Fruit fly (Drosophila melanogaster) whole organism, prepupa: ENCODE measurements around the gene CG12506.
A peak's percentile ranks its signal among the peaks of the same experiment; 100 is the strongest.

Experiments
- CG11294 ChIP-seq: fragments of 200-800 bp; sonication (Bioruptor generic); IDR thresholded peaks from 2 replicates; pipeline ENCODE4 v1.3.6; 2022; ENCODE audit warnings: missing biosample characterization, missing genetic modification characterization
- CG11762 ChIP-seq: fragments of 200-800 bp; sonication (Bioruptor generic); optimal IDR thresholded peaks from 3 replicates; lab custom pipeline; 2016; ENCODE audit warnings: missing biosample characterization, missing genetic modification characterization; ENCODE audit not compliant: insufficient read depth
- CG11902 ChIP-seq: fragments of 200-800 bp; sonication (Bioruptor generic); optimal IDR thresholded peaks from 3 replicates; lab custom pipeline; 2016; ENCODE audit warnings: missing biosample characterization, missing genetic modification characterization
- CG15336 ChIP-seq: fragments of 200-800 bp; sonication (Bioruptor generic); IDR thresholded peaks from 2 replicates; pipeline ENCODE4 v1.3.6; 2022; ENCODE audit warnings: missing biosample characterization, missing genetic modification characterization
- CG31627 ChIP-seq: fragments of 200-800 bp; sonication (Bioruptor generic); optimal IDR thresholded peaks from 3 replicates; lab custom pipeline; 2016; ENCODE audit warnings: missing biosample characterization, missing genetic modification characterization
- CG32006 ChIP-seq: fragments of 200-800 bp; sonication (Bioruptor generic); optimal IDR thresholded peaks from 3 replicates; lab custom pipeline; 2017; ENCODE audit warnings: missing biosample characterization, mild to moderate bottlenecking, missing genetic modification characterization
- CG34406 ChIP-seq: fragments of 200-800 bp; sonication (Bioruptor generic); optimal IDR thresholded peaks from 3 replicates; lab custom pipeline; 2016; ENCODE audit warnings: missing biosample characterization, missing genetic modification characterization
- CG3919 ChIP-seq: fragments of 200-800 bp; sonication (Bioruptor generic); optimal IDR thresholded peaks from 3 replicates; lab custom pipeline; 2016; ENCODE audit warnings: missing biosample characterization, missing genetic modification characterization
- CG6163 ChIP-seq: fragments of 200-800 bp; sonication (Bioruptor generic); IDR thresholded peaks from 3 replicates; pipeline ENCODE4 v1.3.6; 2022; ENCODE audit warnings: missing biosample characterization, missing genetic modification characterization
- CG6276 ChIP-seq: fragments of 200-800 bp; sonication (Bioruptor generic); optimal IDR thresholded peaks from 2 replicates; lab custom pipeline; 2017; ENCODE audit warnings: missing biosample characterization, mild to moderate bottlenecking, missing genetic modification characterization
- CG6854 ChIP-seq: fragments of 200-800 bp; sonication (Bioruptor generic); optimal IDR thresholded peaks from 2 replicates; lab custom pipeline; 2017; ENCODE audit warnings: missing biosample characterization, mild to moderate bottlenecking, missing genetic modification characterization
- CG7368 ChIP-seq: fragments of 200-800 bp; sonication (Bioruptor generic); optimal IDR thresholded peaks from 3 replicates; lab custom pipeline; 2016; ENCODE audit warnings: missing biosample characterization, missing genetic modification characterization
- CG8119 ChIP-seq: fragments of 200-800 bp; sonication (Bioruptor generic); IDR thresholded peaks from 3 replicates; pipeline ENCODE4 v1.3.6; 2022; ENCODE audit warnings: missing biosample characterization, missing genetic modification characterization
- CG8632 ChIP-seq: fragments of 200-800 bp; sonication (Bioruptor generic); optimal IDR thresholded peaks from 3 replicates; lab custom pipeline; 2016; ENCODE audit warnings: missing biosample characterization, missing genetic modification characterization
- CG9139 ChIP-seq: fragments of 200-800 bp; sonication (Bioruptor generic); optimal IDR thresholded peaks from 3 replicates; lab custom pipeline; 2017; ENCODE audit warnings: missing biosample characterization, mild to moderate bottlenecking, missing genetic modification characterization
- Eip75B ChIP-seq: fragments of 200-800 bp; sonication (Bioruptor generic); optimal IDR thresholded peaks from 3 replicates; lab custom pipeline; 2016; ENCODE audit warnings: missing biosample characterization, missing genetic modification characterization
- Eip78C ChIP-seq: fragments of 200-800 bp; sonication (Bioruptor generic); peaks from one replicate; lab custom pipeline; 2016; ENCODE audit warnings: missing biosample characterization, missing genetic modification characterization
- Ets21C ChIP-seq: fragments of 200-800 bp; sonication (Bioruptor generic); optimal IDR thresholded peaks from 3 replicates; lab custom pipeline; 2016; ENCODE audit warnings: missing biosample characterization, missing genetic modification characterization
- Ets96B ChIP-seq: fragments of 200-800 bp; optimal IDR thresholded peaks from 2 replicates; lab custom pipeline; 2019; ENCODE audit warnings: missing biosample characterization, mild to moderate bottlenecking, missing genetic modification characterization, moderate library complexity
- Gug ChIP-seq: fragments of 200-800 bp; sonication (Bioruptor generic); IDR thresholded peaks from 2 replicates; pipeline ENCODE4 v1.3.6; 2022; ENCODE audit warnings: missing biosample characterization, missing genetic modification characterization
- Hr39 ChIP-seq: fragments of 200-800 bp; sonication (Bioruptor generic); optimal IDR thresholded peaks from 2 replicates; lab custom pipeline; 2016; ENCODE audit warnings: missing biosample characterization, missing genetic modification characterization
- OdsH ChIP-seq: fragments of 200-800 bp; sonication (Bioruptor generic); optimal IDR thresholded peaks from 3 replicates; lab custom pipeline; 2016; ENCODE audit warnings: missing biosample characterization, missing genetic modification characterization
- Smox ChIP-seq: fragments of 200-800 bp; sonication (Bioruptor generic); optimal IDR thresholded peaks from 3 replicates; lab custom pipeline; 2016; ENCODE audit warnings: missing biosample characterization, missing genetic modification characterization
- Sox102F ChIP-seq: fragments of 200-800 bp; sonication (Bioruptor generic); optimal IDR thresholded peaks from 2 replicates; lab custom pipeline; 2016; ENCODE audit warnings: missing biosample characterization, mild to moderate bottlenecking, missing genetic modification characterization
- Sox14 ChIP-seq: fragments of 200-800 bp; sonication (Bioruptor generic); optimal IDR thresholded peaks from 3 replicates; lab custom pipeline; 2016; ENCODE audit warnings: missing biosample characterization, missing genetic modification characterization
- Sox15 ChIP-seq: fragments of 200-800 bp; sonication (Bioruptor generic); optimal IDR thresholded peaks from 3 replicates; lab custom pipeline; 2016; ENCODE audit warnings: missing biosample characterization, missing genetic modification characterization
- achi ChIP-seq: fragments of 200-800 bp; sonication (Bioruptor generic); optimal IDR thresholded peaks from 3 replicates; lab custom pipeline; 2016; ENCODE audit warnings: missing biosample characterization, missing genetic modification characterization
- acj6 ChIP-seq: fragments of 200-800 bp; sonication (Bioruptor generic); optimal IDR thresholded peaks from 3 replicates; lab custom pipeline; 2016; ENCODE audit warnings: missing biosample characterization, missing genetic modification characterization
- cyc ChIP-seq: fragments of 200-800 bp; sonication (Bioruptor generic); optimal IDR thresholded peaks from 3 replicates; lab custom pipeline; 2016; ENCODE audit warnings: missing biosample characterization, missing genetic modification characterization
- dac ChIP-seq: fragments of 200-800 bp; sonication (Bioruptor generic); optimal IDR thresholded peaks from 2 replicates; lab custom pipeline; 2017; ENCODE audit warnings: missing biosample characterization, mild to moderate bottlenecking, missing genetic modification characterization
- fd85E ChIP-seq: fragments of 200-800 bp; sonication (Bioruptor generic); optimal IDR thresholded peaks from 3 replicates; lab custom pipeline; 2016; ENCODE audit warnings: missing biosample characterization, missing genetic modification characterization
- fkh ChIP-seq: fragments of 200-800 bp; sonication (Bioruptor generic); optimal IDR thresholded peaks from 3 replicates; lab custom pipeline; 2017; ENCODE audit warnings: missing biosample characterization, mild to moderate bottlenecking, missing genetic modification characterization, moderate library complexity
- lz ChIP-seq: fragments of 200-800 bp; sonication (Bioruptor generic); optimal IDR thresholded peaks from 3 replicates; lab custom pipeline; 2016; ENCODE audit warnings: missing biosample characterization, missing genetic modification characterization
- net ChIP-seq: fragments of 200-800 bp; sonication (Bioruptor generic); optimal IDR thresholded peaks from 3 replicates; lab custom pipeline; 2016; ENCODE audit warnings: missing biosample characterization, missing genetic modification characterization
- pdm3 ChIP-seq: fragments of 200-800 bp; sonication (Bioruptor generic); optimal IDR thresholded peaks from 3 replicates; lab custom pipeline; 2016; ENCODE audit warnings: missing biosample characterization, missing genetic modification characterization
- salr ChIP-seq, 2 experiments: fragments of 200-800 bp; sonication (Bioruptor generic); optimal IDR thresholded peaks; 3 replicates each; lab custom pipeline; 2016 to 2018; ENCODE audit warnings: missing biosample characterization in 2 of 2, missing genetic modification characterization in 2 of 2, mild to moderate bottlenecking in 1 of 2
- svp ChIP-seq: fragments of 200-800 bp; sonication (Bioruptor generic); peaks from one replicate; lab custom pipeline; 2016; ENCODE audit warnings: missing biosample characterization, missing genetic modification characterization
- topi ChIP-seq: fragments of 200-800 bp; sonication (Bioruptor generic); optimal IDR thresholded peaks from 3 replicates; lab custom pipeline; 2016; ENCODE audit warnings: missing biosample characterization, missing genetic modification characterization

Gene CG12506

DNA sequence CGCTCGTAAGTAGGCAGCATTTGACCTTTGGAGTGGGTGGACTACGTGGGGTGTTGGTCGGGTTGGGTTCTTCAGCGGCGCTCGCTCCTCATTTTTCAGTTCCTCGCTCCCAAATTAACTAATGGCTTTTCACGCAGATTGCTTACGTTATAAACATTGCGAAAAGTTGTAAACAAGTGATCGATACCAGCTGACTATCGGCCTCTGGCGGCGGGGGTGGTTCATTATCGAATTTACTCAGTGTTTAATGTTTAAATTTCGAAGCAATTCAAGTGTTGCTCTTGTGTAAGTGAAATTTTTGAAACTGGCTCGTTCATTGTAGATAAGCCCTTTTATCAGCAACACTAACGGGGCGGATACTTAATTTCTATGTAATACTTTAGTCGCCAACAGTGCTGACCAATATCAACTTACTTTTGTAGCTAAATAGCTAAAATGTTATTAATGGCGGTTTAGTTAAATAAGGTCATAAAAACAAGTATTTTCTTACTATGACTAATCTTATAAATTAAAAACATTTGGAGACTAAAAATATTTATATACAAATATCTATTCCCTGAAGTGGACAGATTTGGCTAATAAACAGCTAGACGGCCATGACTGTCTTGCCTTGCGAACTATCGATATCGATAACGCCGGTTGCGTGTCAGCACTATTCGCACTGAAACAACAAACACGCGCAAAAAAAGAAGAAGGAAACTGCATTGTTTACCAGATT is 46.1 kb downstream of the CG12506 start, which contains the start of the genes PGAP2 and Clp (continued):
- TF ChIP-seq OdsH (GFP tag; lab: Kevin White, UChicago) (no peak), CG34406 (peak; percentile 38), CG32006 (GFP tag; lab: Kevin White, UChicago) (no peak), Eip75B (GFP tag; lab: Kevin White, UChicago) (no peak), Ets21C (GFP tag; lab: Kevin White, UChicago) (peak; percentile 70), CG8119 (GFP tag; lab: Robert Waterston, UW) (peak; percentile 46; the same call in 2 of the 3 replicates), CG9139 (GFP tag; lab: Kevin White, UChicago) (no peak), svp (GFP tag; lab: Kevin White, UChicago) (peak; percentile 86), achi (GFP tag; lab: Kevin White, UChicago) (no peak), CG11902 (peak; percentile 43)

DNA sequence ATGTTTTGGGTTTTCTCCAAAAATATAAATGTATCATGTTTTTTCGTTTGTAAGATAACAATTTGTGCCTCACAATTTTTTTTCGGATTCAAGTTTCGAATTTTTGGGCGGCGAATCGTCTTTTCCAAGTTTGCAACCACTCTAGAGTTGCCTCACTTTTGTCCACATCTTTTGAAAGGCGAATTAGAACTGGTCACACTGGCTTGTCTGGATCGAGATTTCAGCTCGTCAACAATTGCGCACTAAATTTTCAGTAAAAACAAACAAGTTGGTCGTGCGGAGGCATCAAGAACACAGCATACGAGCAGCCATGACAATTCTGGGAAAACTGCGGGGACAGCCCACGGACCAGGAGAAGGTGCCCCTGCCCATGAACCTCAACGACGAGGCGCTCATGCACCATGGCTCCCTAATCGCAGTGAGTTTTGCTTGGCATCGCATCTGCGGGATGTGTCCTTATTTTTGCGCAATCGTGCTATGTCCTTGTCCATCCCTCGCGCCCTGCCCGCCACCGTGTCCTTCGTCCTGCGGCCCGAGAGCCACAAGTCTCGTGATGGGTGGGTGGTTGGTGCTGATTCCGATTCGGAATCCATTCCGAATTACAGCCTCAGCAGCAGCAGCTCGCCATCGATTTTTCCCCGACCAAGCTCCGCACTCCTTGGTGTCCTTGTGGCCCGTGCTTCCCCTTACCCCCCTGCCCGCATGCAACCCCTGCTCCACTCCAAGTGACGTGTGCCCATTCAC is 48.1 kb downstream of the CG12506 start, which contains the start of gene CG3662:
TSS of gene CG3662 (plus strand) at position 48 of the 744 bp plus-strand sequence.
- TF ChIP-seq topi (no peak), CG6163 (GFP tag; lab: Robert Waterston, UW) (no peak), CG3919 (GFP tag; lab: Kevin White, UChicago) (no peak), fkh (GFP tag; lab: Kevin White, UChicago) (peak; percentile 47), CG31627 (GFP tag; lab: Kevin White, UChicago) (no peak), Eip78C (GFP tag; lab: Kevin White, UChicago) (peak; percentile 49), Sox14 (GFP tag; lab: Kevin White, UChicago) (peak; percentile 1), Gug (GFP tag; lab: Robert Waterston, UW) (no peak), CG11762 (GFP tag; lab: Kevin White, UChicago) (no peak), achi (GFP tag; lab: Kevin White, UChicago) (no peak), svp (GFP tag; lab: Kevin White, UChicago) (peak; percentile 67), salr (GFP tag; optimal IDR thresholded peaks at IDR 0.05; lab: Kevin White, UChicago) (no peak), dac (GFP tag; lab: Kevin White, UChicago) (no peak), CG6276 (GFP tag; lab: Kevin White, UChicago) (no peak), CG8119 (GFP tag; lab: Robert Waterston, UW) (0 out of 3 replicates have a peak, but pooled peaks have one; percentile 22), pdm3 (GFP tag; lab: Kevin White, UChicago) (no peak)

DNA sequence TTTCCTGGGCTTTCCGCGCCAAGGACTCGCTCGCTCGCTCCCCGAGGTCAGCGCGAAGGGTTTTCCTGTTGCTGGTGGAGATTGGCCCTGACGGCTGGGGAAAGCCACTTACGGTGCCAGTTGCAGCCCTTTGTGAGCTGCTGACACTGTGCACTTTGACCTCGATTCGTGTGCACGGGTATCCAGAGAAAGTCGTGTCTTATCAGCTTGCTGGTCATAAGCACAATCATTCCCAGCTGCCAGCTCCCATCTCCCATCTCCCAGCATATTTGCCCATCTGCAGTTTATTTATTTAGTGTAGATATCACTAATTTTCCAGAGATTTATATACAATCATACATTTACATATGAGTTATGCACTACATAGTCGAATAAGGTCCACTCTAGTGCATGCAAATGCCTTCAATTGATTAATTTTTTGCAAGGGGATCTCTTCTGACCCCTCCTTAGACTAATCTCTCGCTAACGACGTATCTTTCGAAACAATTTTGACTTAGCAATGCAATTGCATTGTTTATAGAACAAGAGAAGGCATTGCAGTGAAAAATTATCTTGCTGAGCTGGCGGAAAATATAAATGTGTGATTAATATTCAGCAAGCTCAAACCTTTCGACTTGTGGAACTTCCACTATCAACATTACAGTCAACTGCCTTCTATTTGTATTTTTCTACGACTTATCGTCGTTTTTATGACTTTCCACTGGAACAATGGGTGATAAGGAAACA is 48.8 kb downstream of the CG12506 start:
- TF ChIP-seq svp (GFP tag; lab: Kevin White, UChicago) (peak; percentile 78), Sox102F (GFP tag; lab: Kevin White, UChicago) (no peak), CG8632 (GFP tag; lab: Kevin White, UChicago) (no peak), CG8119 (GFP tag; lab: Robert Waterston, UW) (0 out of 3 replicates have a peak, but pooled peaks have one; percentile 4), CG11294 (GFP tag; lab: Robert Waterston, UW) (no peak), CG11762 (GFP tag; lab: Kevin White, UChicago) (no peak), Hr39 (GFP tag; lab: Kevin White, UChicago) (no peak), Ets96B (tag; lab: Kevin White, UChicago) (no peak), fd85E (GFP tag; lab: Kevin White, UChicago) (no peak), topi (no peak), cyc (GFP tag; lab: Kevin White, UChicago) (no peak), acj6 (GFP tag; lab: Kevin White, UChicago) (no peak), CG6854 (GFP tag; lab: Kevin White, UChicago) (no peak), lz (GFP tag; lab: Kevin White, UChicago) (no peak), Sox15 (GFP tag; lab: Kevin White, UChicago) (no peak), Eip78C (GFP tag; lab: Kevin White, UChicago) (peak; percentile 73), Smox (GFP tag; lab: Kevin White, UChicago) (no peak), CG9139 (GFP tag; lab: Kevin White, UChicago) (no peak), CG6163 (GFP tag; lab: Robert Waterston, UW) (no peak), net (GFP tag; lab: Kevin White, UChicago) (no peak), CG15336 (GFP tag; lab: Robert Waterston, UW) (peak; percentile 14; the same call in 1 of the 2 replicates), CG7368 (GFP tag; lab: Kevin White, UChicago) (no peak), Gug (GFP tag; lab: Robert Waterston, UW) (no peak)
